Fruit fly (Drosophila melanogaster) whole organism, prepupa: Measurements from ENCODE around the gene Usp2.

Experiments
- CG11294 ChIP-seq: fragments of 200-800 bp; sonication (Bioruptor generic); IDR thresholded peaks from 2 replicates; pipeline ENCODE4 v1.3.6; 2022; ENCODE audit warnings: missing biosample characterization, missing genetic modification characterization
- CG15336 ChIP-seq: fragments of 200-800 bp; sonication (Bioruptor generic); IDR thresholded peaks from 2 replicates; pipeline ENCODE4 v1.3.6; 2022; ENCODE audit warnings: missing biosample characterization, missing genetic modification characterization
- CG1621 ChIP-seq: fragments of 200-800 bp; sonication (Bioruptor generic); optimal IDR thresholded peaks from 3 replicates; lab custom pipeline; 2018; ENCODE audit warnings: missing biosample characterization, mild to moderate bottlenecking, missing genetic modification characterization
- CG3032 ChIP-seq: fragments of 200-800 bp; optimal IDR thresholded peaks from 2 replicates; lab custom pipeline; 2019; ENCODE audit warnings: missing biosample characterization, mild to moderate bottlenecking, missing genetic modification characterization, moderate library complexity
- CG34406 ChIP-seq: fragments of 200-800 bp; sonication (Bioruptor generic); optimal IDR thresholded peaks from 3 replicates; lab custom pipeline; 2016; ENCODE audit warnings: missing biosample characterization, missing genetic modification characterization
- CG3919 ChIP-seq: fragments of 200-800 bp; sonication (Bioruptor generic); optimal IDR thresholded peaks from 3 replicates; lab custom pipeline; 2016; ENCODE audit warnings: missing biosample characterization, missing genetic modification characterization
- CG6792 ChIP-seq: fragments of 200-800 bp; sonication (Bioruptor generic); optimal IDR thresholded peaks from 3 replicates; lab custom pipeline; 2016; ENCODE audit warnings: missing biosample characterization, missing genetic modification characterization
- CG6808 ChIP-seq: fragments of 200-800 bp; sonication (Bioruptor generic); optimal IDR thresholded peaks from 3 replicates; lab custom pipeline; 2017; ENCODE audit warnings: missing biosample characterization, missing genetic modification characterization, mild to moderate bottlenecking, moderate library complexity, missing genetic modification reagents
- CG6854 ChIP-seq: fragments of 200-800 bp; sonication (Bioruptor generic); optimal IDR thresholded peaks from 2 replicates; lab custom pipeline; 2017; ENCODE audit warnings: missing biosample characterization, mild to moderate bottlenecking, missing genetic modification characterization
- CG8119 ChIP-seq: fragments of 200-800 bp; sonication (Bioruptor generic); IDR thresholded peaks from 3 replicates; pipeline ENCODE4 v1.3.6; 2022; ENCODE audit warnings: missing biosample characterization, missing genetic modification characterization
- CG8319 ChIP-seq: fragments of 200-800 bp; sonication (Bioruptor generic); optimal IDR thresholded peaks from 3 replicates; lab custom pipeline; 2016; ENCODE audit warnings: missing biosample characterization, missing genetic modification characterization
- CG8632 ChIP-seq: fragments of 200-800 bp; sonication (Bioruptor generic); optimal IDR thresholded peaks from 3 replicates; lab custom pipeline; 2016; ENCODE audit warnings: missing biosample characterization, missing genetic modification characterization
- CG9139 ChIP-seq: fragments of 200-800 bp; sonication (Bioruptor generic); optimal IDR thresholded peaks from 3 replicates; lab custom pipeline; 2017; ENCODE audit warnings: missing biosample characterization, mild to moderate bottlenecking, missing genetic modification characterization
- Ets21C ChIP-seq: fragments of 200-800 bp; sonication (Bioruptor generic); optimal IDR thresholded peaks from 3 replicates; lab custom pipeline; 2016; ENCODE audit warnings: missing biosample characterization, missing genetic modification characterization
- Ets96B ChIP-seq: fragments of 200-800 bp; optimal IDR thresholded peaks from 2 replicates; lab custom pipeline; 2019; ENCODE audit warnings: missing biosample characterization, mild to moderate bottlenecking, missing genetic modification characterization, moderate library complexity
- Gug ChIP-seq: fragments of 200-800 bp; sonication (Bioruptor generic); IDR thresholded peaks from 2 replicates; pipeline ENCODE4 v1.3.6; 2022; ENCODE audit warnings: missing biosample characterization, missing genetic modification characterization
- Hr38 ChIP-seq: sonication (Bioruptor generic); optimal IDR thresholded peaks from 2 replicates; lab custom pipeline; 2016; ENCODE audit warnings: missing biosample characterization, missing genetic modification characterization
- Hr4 ChIP-seq: fragments of 200-800 bp; sonication (Bioruptor generic); optimal IDR thresholded peaks from 3 replicates; lab custom pipeline; 2016; ENCODE audit warnings: missing biosample characterization, missing genetic modification characterization
- Lpt ChIP-seq: fragments of 200-800 bp; sonication (Bioruptor generic); optimal IDR thresholded peaks from 3 replicates; lab custom pipeline; 2016; ENCODE audit warnings: missing biosample characterization, missing genetic modification characterization
- OdsH ChIP-seq: fragments of 200-800 bp; sonication (Bioruptor generic); optimal IDR thresholded peaks from 3 replicates; lab custom pipeline; 2016; ENCODE audit warnings: missing biosample characterization, missing genetic modification characterization
- Smox ChIP-seq: fragments of 200-800 bp; sonication (Bioruptor generic); optimal IDR thresholded peaks from 3 replicates; lab custom pipeline; 2016; ENCODE audit warnings: missing biosample characterization, missing genetic modification characterization
- Sox102F ChIP-seq: fragments of 200-800 bp; sonication (Bioruptor generic); optimal IDR thresholded peaks from 2 replicates; lab custom pipeline; 2016; ENCODE audit warnings: missing biosample characterization, mild to moderate bottlenecking, missing genetic modification characterization
- Sox14 ChIP-seq: fragments of 200-800 bp; sonication (Bioruptor generic); optimal IDR thresholded peaks from 3 replicates; lab custom pipeline; 2016; ENCODE audit warnings: missing biosample characterization, missing genetic modification characterization
- achi ChIP-seq: fragments of 200-800 bp; sonication (Bioruptor generic); optimal IDR thresholded peaks from 3 replicates; lab custom pipeline; 2016; ENCODE audit warnings: missing biosample characterization, missing genetic modification characterization
- acj6 ChIP-seq: fragments of 200-800 bp; sonication (Bioruptor generic); optimal IDR thresholded peaks from 3 replicates; lab custom pipeline; 2016; ENCODE audit warnings: missing biosample characterization, missing genetic modification characterization
- cyc ChIP-seq: fragments of 200-800 bp; sonication (Bioruptor generic); optimal IDR thresholded peaks from 3 replicates; lab custom pipeline; 2016; ENCODE audit warnings: missing biosample characterization, missing genetic modification characterization
- dac ChIP-seq: fragments of 200-800 bp; sonication (Bioruptor generic); optimal IDR thresholded peaks from 2 replicates; lab custom pipeline; 2017; ENCODE audit warnings: missing biosample characterization, mild to moderate bottlenecking, missing genetic modification characterization
- dsx ChIP-seq: fragments of 200-800 bp; optimal IDR thresholded peaks from 3 replicates; lab custom pipeline; 2019; ENCODE audit warnings: missing biosample characterization, mild to moderate bottlenecking, missing genetic modification characterization, moderate library complexity; ENCODE audit not compliant: poor library complexity, severe bottlenecking
- eg ChIP-seq: fragments of 200-800 bp; sonication (Bioruptor generic); IDR thresholded peaks from 3 replicates; pipeline ENCODE4 v1.3.6; 2022; ENCODE audit warnings: missing biosample characterization, missing genetic modification characterization
- esn ChIP-seq: fragments of 200-800 bp; sonication (Bioruptor generic); optimal IDR thresholded peaks from 2 replicates; lab custom pipeline; 2016; ENCODE audit warnings: missing biosample characterization, mild to moderate bottlenecking, missing genetic modification characterization, moderate library complexity
- fd85E ChIP-seq: fragments of 200-800 bp; sonication (Bioruptor generic); optimal IDR thresholded peaks from 3 replicates; lab custom pipeline; 2016; ENCODE audit warnings: missing biosample characterization, missing genetic modification characterization
- lz ChIP-seq: fragments of 200-800 bp; sonication (Bioruptor generic); optimal IDR thresholded peaks from 3 replicates; lab custom pipeline; 2016; ENCODE audit warnings: missing biosample characterization, missing genetic modification characterization
- pdm3 ChIP-seq: fragments of 200-800 bp; sonication (Bioruptor generic); optimal IDR thresholded peaks from 3 replicates; lab custom pipeline; 2016; ENCODE audit warnings: missing biosample characterization, missing genetic modification characterization
- spab ChIP-seq: fragments of 200-800 bp; sonication (Bioruptor generic); optimal IDR thresholded peaks from 2 replicates; lab custom pipeline; 2017; ENCODE audit warnings: missing biosample characterization, mild to moderate bottlenecking, missing genetic modification characterization, missing genetic modification reagents
- svp ChIP-seq: fragments of 200-800 bp; sonication (Bioruptor generic); peaks from one replicate; lab custom pipeline; 2016; ENCODE audit warnings: missing biosample characterization, missing genetic modification characterization

Usp2 gene

DNA sequence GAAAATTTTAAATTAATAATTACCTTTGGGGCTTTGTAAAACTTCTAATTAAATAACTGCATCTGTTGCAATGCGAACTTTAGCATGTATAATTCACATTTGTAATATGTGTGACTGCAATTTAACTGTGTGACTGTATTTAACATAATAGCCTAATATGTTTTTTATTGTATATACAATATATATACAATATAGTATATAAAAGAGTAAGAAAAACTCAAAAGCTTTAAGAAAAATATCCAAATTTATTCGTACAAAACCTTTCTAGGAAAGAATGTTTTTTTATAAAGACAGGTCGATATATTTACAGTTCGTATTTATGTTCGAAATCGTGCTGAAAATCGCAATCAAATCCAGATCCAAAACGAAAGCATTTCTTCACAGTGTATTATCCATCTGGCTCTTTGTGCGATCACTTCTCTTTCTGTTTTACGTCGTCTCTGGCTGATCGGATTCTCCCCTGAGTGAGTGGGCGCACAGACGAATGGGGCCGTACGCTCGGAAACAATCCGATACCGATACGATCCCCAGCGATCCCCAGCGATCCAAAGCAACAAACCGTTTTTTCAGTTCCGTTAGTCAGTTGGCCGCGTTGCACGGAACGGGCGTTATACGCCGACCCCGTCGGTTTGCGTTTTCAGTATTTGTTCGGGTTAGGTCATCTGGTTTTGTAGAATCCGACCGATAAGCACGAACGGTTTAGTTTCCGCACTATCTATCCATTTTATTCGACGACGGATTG, 35.6 kb downstream of the Usp2 start (continued):
- peak; percentile 62 for TF ChIP-seq achi (GFP tag; lab: Kevin White, UChicago)
- TF ChIP-seq CG6792 (GFP tag; lab: Kevin White, UChicago), result peak; percentile 56
- peak; percentile 32 for TF ChIP-seq fd85E
- peak; percentile 69 for TF ChIP-seq OdsH (GFP tag; lab: Kevin White, UChicago)
- peak; percentile 74 for TF ChIP-seq acj6 (GFP tag; lab: Kevin White, UChicago)
- TF ChIP-seq CG8319 (GFP tag; lab: Kevin White, UChicago), result peak; percentile 63
- TF ChIP-seq spab (GFP tag; lab: Kevin White, UChicago), result peak; percentile 50
- peak; percentile 3 for TF ChIP-seq cyc (GFP tag; lab: Kevin White, UChicago)
- TF ChIP-seq Smox, result no peak
- peak; percentile 8 for TF ChIP-seq Lpt (GFP tag; lab: Kevin White, UChicago)
- peak; percentile 48 for TF ChIP-seq Ets96B (tag; lab: Kevin White, UChicago)
- peak; percentile 56 for TF ChIP-seq CG3032 (tag; lab: Kevin White, UChicago)
- TF ChIP-seq CG8632 (GFP tag; lab: Kevin White, UChicago), result peak; percentile 80
- no peak for TF ChIP-seq dsx (GFP tag; lab: Kevin White, UChicago)
- 0 out of 3 replicates have a peak, but pooled peaks have one; percentile 8 for TF ChIP-seq eg (GFP tag; lab: Robert Waterston, UW)
- TF ChIP-seq CG3919 (GFP tag; lab: Kevin White, UChicago), result no peak
- peak; percentile 67 for TF ChIP-seq CG6808
- peak; percentile 7 for TF ChIP-seq Ets21C (GFP tag; lab: Kevin White, UChicago)
- TF ChIP-seq svp, result peak; percentile 82
- TF ChIP-seq dac, result no peak
- peak; percentile 32 for TF ChIP-seq Sox102F (GFP tag; lab: Kevin White, UChicago)
- TF ChIP-seq CG11294 (GFP tag; lab: Robert Waterston, UW), result no peak
- peak; percentile 0 for TF ChIP-seq CG9139 (GFP tag; lab: Kevin White, UChicago)
- TF ChIP-seq lz (GFP tag; lab: Kevin White, UChicago), result peak; percentile 30
- TF ChIP-seq CG15336, result no peak

DNA sequence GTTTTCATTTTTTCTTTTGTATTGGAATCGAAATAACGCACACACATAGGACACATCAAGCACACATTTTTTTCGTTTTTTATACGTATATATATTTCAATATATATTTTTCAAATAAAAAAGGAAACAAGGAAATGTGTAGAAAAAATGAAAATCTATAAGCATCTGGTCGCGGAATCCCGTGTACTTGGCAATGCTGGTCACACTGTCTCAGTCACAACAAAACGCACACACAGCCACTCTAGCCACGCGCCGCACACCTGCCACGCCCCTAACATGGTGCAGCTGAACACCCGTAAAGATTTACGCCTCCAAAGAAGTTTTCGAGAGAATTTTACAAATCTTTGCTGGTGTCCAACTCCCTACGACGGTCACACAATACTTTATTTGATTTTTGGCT, 44.0 kb downstream of the Usp2 start:
- TF ChIP-seq acj6 (GFP tag; lab: Kevin White, UChicago) (no peak), CG8119 (GFP tag; lab: Robert Waterston, UW) (no peak), Sox102F (GFP tag; lab: Kevin White, UChicago) (no peak), CG3032 (tag; lab: Kevin White, UChicago) (no peak), CG6854 (GFP tag; lab: Kevin White, UChicago) (no peak), spab (GFP tag; lab: Kevin White, UChicago) (no peak), CG6792 (GFP tag; lab: Kevin White, UChicago) (no peak), Sox14 (GFP tag; lab: Kevin White, UChicago) (no peak), Hr38 (GFP tag; lab: Kevin White, UChicago) (no peak)

DNA sequence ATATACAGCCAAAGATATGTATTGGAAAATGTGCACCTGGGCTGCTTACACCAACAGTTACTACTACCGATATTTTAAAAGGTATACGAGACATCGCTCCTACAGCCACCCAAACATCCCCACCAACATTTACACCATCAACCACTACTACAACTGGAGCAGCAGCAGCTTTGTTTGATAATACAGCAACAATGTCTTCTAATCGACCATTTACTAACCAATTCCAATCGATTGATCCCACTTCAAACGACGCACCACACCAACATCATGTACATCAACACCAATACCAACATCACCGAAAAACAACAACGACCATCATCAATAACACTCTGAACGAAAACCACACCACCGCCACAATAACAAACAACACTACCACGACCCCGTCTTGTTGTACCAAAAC, 46.6 kb downstream of the Usp2 start:
- TF ChIP-seq Ets96B (tag; lab: Kevin White, UChicago), result no peak
- no peak for TF ChIP-seq CG34406 (GFP tag; lab: Kevin White, UChicago)
- TF ChIP-seq CG1621 (tag; lab: Kevin White, UChicago), result no peak
- TF ChIP-seq Gug (GFP tag; lab: Robert Waterston, UW), result no peak
- no peak for TF ChIP-seq esn
- no peak for TF ChIP-seq lz (GFP tag; lab: Kevin White, UChicago)
- TF ChIP-seq pdm3 (GFP tag; lab: Kevin White, UChicago), result no peak
- no peak for TF ChIP-seq Hr4 (GFP tag; lab: Kevin White, UChicago)
- no peak for TF ChIP-seq dsx (GFP tag; lab: Kevin White, UChicago)
